Worm (Caenorhabditis elegans): ENCODE results near the gene F46C5.9.

F46C5.9 gene

ce11 chrII:8766897-8767296, 43.6 kb downstream of the F46C5.9 start, which contains the start of gene pah-1:
Gene pah-1 (minus strand): TSS chrII:8766997.
- TF ChIP-seq snpc-4 (GFP tag; optimal IDR thresholded peaks at IDR 0.05) = no peak
- TF ChIP-seq snpc-4 (tag; optimal IDR thresholded peaks at IDR 0.05) = no peak
- TF ChIP-seq sdz-38 (tag; optimal IDR thresholded peaks at IDR 0.05) = no peak

- TF ChIP-seq unc-130 (GFP tag; optimal IDR thresholded peaks at IDR 0.05) = no peak
- TF ChIP-seq hrde-1 (tag; optimal IDR thresholded peaks at IDR 0.05; ENCODE audit: borderline replicate concordance) = no peak
- no peak for TF ChIP-seq D2030.7 (GFP tag; IDR thresholded peaks at IDR 0.05)
- no peak for TF ChIP-seq Y53G8AR.9 (GFP tag; conservative IDR thresholded peaks at IDR 0.05)
- TF ChIP-seq mxl-1 (tag; optimal IDR thresholded peaks at IDR 0.05) = no peak
- TF ChIP-seq hlh-12 (tag; optimal IDR thresholded peaks at IDR 0.05) = no peak
- TF ChIP-seq hsf-1 (GFP tag; IDR thresholded peaks at IDR 0.05) = no peak
- no peak for TF ChIP-seq attf-3 (GFP tag; conservative IDR thresholded peaks at IDR 0.05)
- TF ChIP-seq ztf-26 (tag; optimal IDR thresholded peaks at IDR 0.05) = no peak
Observed at ce11 chrII:8766475-8766874, 44.1 kb downstream of the F46C5.9 start, which contains the start of the genes nsph-1.1 and K08F8.15. Gene nsph-1.1 (plus strand): TSS chrII:8766775. Gene K08F8.15 (plus strand): TSS chrII:8766809.

ce11 chrII:8765131-8765530, 45.4 kb downstream of the F46C5.9 start:
- TF ChIP-seq sptf-2 (GFP tag; optimal IDR thresholded peaks at IDR 0.05) (no peak), lin-26 (GFP tag; IDR thresholded peaks at IDR 0.05) (peak; percentile 70; the same call in 1 of the 2 replicates), K11D2.4 (GFP tag; IDR thresholded peaks at IDR 0.05) (0 out of 2 replicates have a peak, but pooled peaks have one; percentile 37), cebp-1 (GFP tag; IDR thresholded peaks at IDR 0.05) (no peak), cebp-1 (tag; optimal IDR thresholded peaks at IDR 0.05) (peak; percentile 29), pha-4 (tag; optimal IDR thresholded peaks at IDR 0.05) (no peak), somi-1 (GFP tag; optimal IDR thresholded peaks at IDR 0.05) (peak; percentile 80), tbx-9 (tag; optimal IDR thresholded peaks at IDR 0.05; ENCODE audit: borderline replicate concordance) (no peak), T07F8.4 (tag; optimal IDR thresholded peaks at IDR 0.05) (no peak), die-1 (tag; optimal IDR thresholded peaks at IDR 0.05) (peak; percentile 11), C06A6.2 (GFP tag; conservative IDR thresholded peaks at IDR 0.05) (0 out of 2 replicates have a peak, but pooled peaks have one; percentile 20), rcor-1 (GFP tag; IDR thresholded peaks at IDR 0.05) (no peak), dox-1 (GFP tag; IDR thresholded peaks at IDR 0.05) (0 out of 2 replicates have a peak, but pooled peaks have one; percentile 41)

ce11 chrII:8764332-8764731, 46.2 kb downstream of the F46C5.9 start:
- TF ChIP-seq hmg-1.2 (GFP tag; IDR thresholded peaks at IDR 0.05) (no peak), nfya-1 (tag; optimal IDR thresholded peaks at IDR 0.05; ENCODE audit: borderline replicate concordance, insufficient read depth) (no peak), tbx-9 (tag; optimal IDR thresholded peaks at IDR 0.05; ENCODE audit: borderline replicate concordance) (no peak), F10E7.11 (tag; optimal IDR thresholded peaks at IDR 0.05) (no peak), ztf-6 (GFP tag; IDR thresholded peaks at IDR 0.05) (no peak), madf-10 (tag; optimal IDR thresholded peaks at IDR 0.05) (no peak), lin-35 (GFP tag; optimal IDR thresholded peaks at IDR 0.05) (no peak), nhr-120 (GFP tag; IDR thresholded peaks at IDR 0.05) (no peak), dpl-1 (GFP tag; optimal IDR thresholded peaks at IDR 0.05) (no peak), F33H1.4 (GFP tag; IDR thresholded peaks at IDR 0.05) (no peak), ccch-3 (GFP tag; optimal IDR thresholded peaks at IDR 0.05) (no peak), madf-6 (GFP tag; IDR thresholded peaks at IDR 0.05) (no peak), Y95B8A.8 (GFP tag; IDR thresholded peaks at IDR 0.05) (no peak), lag-1 (GFP tag; IDR thresholded peaks at IDR 0.05) (no peak), F37B4.10 (GFP tag; IDR thresholded peaks at IDR 0.05) (no peak), nhr-80 (tag; optimal IDR thresholded peaks at IDR 0.05) (no peak)
